Worm (Caenorhabditis elegans): ENCODE measurements around the gene tag-164.

Gene tag-164

ce11 chrIII:13462965-13463783, 3.8 kb downstream of the tag-164 start, which contains the start of gene ant-1.1:
Gene ant-1.1, plus strand, starts transcription at chrIII:13463163.
- TF ChIP-seq elt-3 (tag; optimal IDR thresholded peaks at IDR 0.05) (peak in 1 of 3 experiments; percentile 51), elt-2 (tag; optimal IDR thresholded peaks at IDR 0.05) (peak; percentile 80), egl-27 (tag; optimal IDR thresholded peaks at IDR 0.05) (peak; percentile 78), nhr-237 (tag; optimal IDR thresholded peaks at IDR 0.05) (no peak), snpc-4 (tag; optimal IDR thresholded peaks at IDR 0.05) (peak; percentile 65), ceh-9 (tag; optimal IDR thresholded peaks at IDR 0.05) (no peak), nhr-23 (tag; optimal IDR thresholded peaks at IDR 0.05) (peak; percentile 92), aly-2 (tag; optimal IDR thresholded peaks at IDR 0.05) (peak; percentile 31), nhr-28 (tag; optimal IDR thresholded peaks at IDR 0.05) (no peak), tbx-2 (tag; optimal IDR thresholded peaks at IDR 0.05) (peak; percentile 62), ceh-16 (tag; optimal IDR thresholded peaks at IDR 0.05) (peak; percentile 33), mml-1 (tag; optimal IDR thresholded peaks at IDR 0.05) (no peak), fkh-10 (GFP tag; optimal IDR thresholded peaks at IDR 0.05) (peak; percentile 5), pha-4 (tag; optimal IDR thresholded peaks at IDR 0.05) (peak; percentile 87), nhr-67 (tag; optimal IDR thresholded peaks at IDR 0.05) (no peak), unc-39 (tag; optimal IDR thresholded peaks at IDR 0.05) (no peak), unc-62 (GFP tag; optimal IDR thresholded peaks at IDR 0.05) (peak; percentile 41), pqm-1 (tag; optimal IDR thresholded peaks at IDR 0.05) (peak; percentile 57), fkh-2 (tag; optimal IDR thresholded peaks at IDR 0.05) (no peak), fos-1 (tag; optimal IDR thresholded peaks at IDR 0.05) (peak; percentile 65), daf-12 (tag; optimal IDR thresholded peaks at IDR 0.05) (no peak), lin-15B (tag; optimal IDR thresholded peaks at IDR 0.05) (peak; percentile 98), zag-1 (tag; optimal IDR thresholded peaks at IDR 0.05) (no peak), hmg-11 (tag; optimal IDR thresholded peaks at IDR 0.05) (peak; percentile 71), nhr-11 (tag; optimal IDR thresholded peaks at IDR 0.05) (peak; percentile 59), ZK546.5 (tag; optimal IDR thresholded peaks at IDR 0.05) (peak; percentile 93), egl-5 (tag; optimal IDR thresholded peaks at IDR 0.05) (no peak), nhr-25 (tag; optimal IDR thresholded peaks at IDR 0.05) (peak; percentile 98), jun-1 (tag; optimal IDR thresholded peaks at IDR 0.05) (peak; percentile 90), skn-1 (tag; optimal IDR thresholded peaks at IDR 0.05) (peak; percentile 87), elt-1 (tag; optimal IDR thresholded peaks at IDR 0.05) (peak; percentile 63), ama-1 (optimal IDR thresholded peaks at IDR 0.05) (peak; percentile 93), nhr-77 (tag; optimal IDR thresholded peaks at IDR 0.05) (peak; percentile 20), ztf-11 (tag; optimal IDR thresholded peaks at IDR 0.05) (no peak), lin-39 (tag; optimal IDR thresholded peaks at IDR 0.05) (peak; percentile 98), nhr-43 (tag; optimal IDR thresholded peaks at IDR 0.05; ENCODE audit: poor library complexity, severe bottlenecking) (peak; percentile 93), lsy-12 (tag; optimal IDR thresholded peaks at IDR 0.05) (peak; percentile 96), nhr-76 (tag; optimal IDR thresholded peaks at IDR 0.05) (no peak), mdl-1 (tag; optimal IDR thresholded peaks at IDR 0.05) (no peak), ceh-28 (tag; optimal IDR thresholded peaks at IDR 0.05) (peak; percentile 92), nfya-1 (tag; optimal IDR thresholded peaks at IDR 0.05; ENCODE audit: insufficient read depth) (peak; percentile 98), R02D3.7 (tag; optimal IDR thresholded peaks at IDR 0.05) (peak; percentile 84), ceh-82 (tag; optimal IDR thresholded peaks at IDR 0.05) (peak; percentile 85), nhr-12 (tag; optimal IDR thresholded peaks at IDR 0.05) (no peak), eor-1 (tag; optimal IDR thresholded peaks at IDR 0.05) (no peak), ztf-4 (tag; optimal IDR thresholded peaks at IDR 0.05) (peak; percentile 32)

All from whole organism, L3 larva.